Worm (Caenorhabditis elegans) whole organism, L1 larva: ENCODE results near the gene srh-172.
"Not testable (repeated sequence)": the region's sequence is repeated elsewhere in the genome, so short reads cannot be mapped to it uniquely, and the experiment has no call there.

ENCODE experiments used
- ceh-90 ChIP-seq: sonication (generic microtip); optimal IDR thresholded peaks from 2 replicates; lab custom pipeline; 2016; ENCODE audit warnings: missing genetic modification characterization, missing compliant biosample characterization
- elt-3 ChIP-seq, 6 experiments: fragments of 150-350 bp in 1 of 6; sonication (generic microtip); optimal IDR thresholded peaks; 2 replicates each; lab custom pipeline; 2017 to 2018; ENCODE audit warnings: missing biosample characterization in 6 of 6, missing genetic modification characterization in 6 of 6, inconsistent platforms in 1 of 6
- fkh-10 ChIP-seq: sonication (generic microtip); optimal IDR thresholded peaks from 2 replicates; lab custom pipeline; 2017; ENCODE audit warnings: missing biosample characterization, missing genetic modification reagents, missing genetic modification characterization
- fos-1 ChIP-seq: fragments of 150-350 bp; optimal IDR thresholded peaks from 2 replicates; lab custom pipeline; 2014; ENCODE audit warnings: missing biosample characterization, missing genetic modification characterization
- lir-3 ChIP-seq: sonication (generic microtip); optimal IDR thresholded peaks from 2 replicates; lab custom pipeline; 2016; ENCODE audit warnings: mild to moderate bottlenecking, missing genetic modification characterization, moderate library complexity, missing compliant biosample characterization; ENCODE audit not compliant: poor library complexity
- pqm-1 ChIP-seq: sonication (generic microtip); optimal IDR thresholded peaks from 3 replicates; lab custom pipeline; 2017; ENCODE audit warnings: missing biosample characterization, missing genetic modification characterization
- tbx-2 ChIP-seq: sonication (generic microtip); optimal IDR thresholded peaks from 2 replicates; lab custom pipeline; 2016; ENCODE audit warnings: missing genetic modification characterization, missing compliant biosample characterization
- unc-130 ChIP-seq: fragments of 150-350 bp; optimal IDR thresholded peaks from 2 replicates; lab custom pipeline; 2017; ENCODE audit warnings: missing biosample characterization, missing genetic modification characterization, inconsistent platforms
- xbp-1 ChIP-seq: sonication (generic microtip); optimal IDR thresholded peaks from 2 replicates; lab custom pipeline; 2016; ENCODE audit warnings: missing genetic modification characterization, missing compliant biosample characterization

ce11 chrV:19948993-19949392 lies 9.9 kb upstream of the srh-172 start, which contains the start of gene tmed-4:
- not testable (repeated sequence) for TF ChIP-seq fos-1; elt-3 (tag; optimal IDR thresholded peaks at IDR 0.05; lab: Kevin White, UChicago); fkh-10 (GFP tag; lab: Kevin White, UChicago); xbp-1 (tag; lab: Kevin White, UChicago); unc-130 (tag; lab: Kevin White, UChicago); ceh-90 (tag; lab: Kevin White, UChicago); pqm-1 (tag; lab: Kevin White, UChicago); lir-3 (tag; lab: Kevin White, UChicago); tbx-2 (tag; lab: Kevin White, UChicago)
